Fruit fly (Drosophila melanogaster): ENCODE measurements around the gene CG4408.

The CG4408 gene

DNA sequence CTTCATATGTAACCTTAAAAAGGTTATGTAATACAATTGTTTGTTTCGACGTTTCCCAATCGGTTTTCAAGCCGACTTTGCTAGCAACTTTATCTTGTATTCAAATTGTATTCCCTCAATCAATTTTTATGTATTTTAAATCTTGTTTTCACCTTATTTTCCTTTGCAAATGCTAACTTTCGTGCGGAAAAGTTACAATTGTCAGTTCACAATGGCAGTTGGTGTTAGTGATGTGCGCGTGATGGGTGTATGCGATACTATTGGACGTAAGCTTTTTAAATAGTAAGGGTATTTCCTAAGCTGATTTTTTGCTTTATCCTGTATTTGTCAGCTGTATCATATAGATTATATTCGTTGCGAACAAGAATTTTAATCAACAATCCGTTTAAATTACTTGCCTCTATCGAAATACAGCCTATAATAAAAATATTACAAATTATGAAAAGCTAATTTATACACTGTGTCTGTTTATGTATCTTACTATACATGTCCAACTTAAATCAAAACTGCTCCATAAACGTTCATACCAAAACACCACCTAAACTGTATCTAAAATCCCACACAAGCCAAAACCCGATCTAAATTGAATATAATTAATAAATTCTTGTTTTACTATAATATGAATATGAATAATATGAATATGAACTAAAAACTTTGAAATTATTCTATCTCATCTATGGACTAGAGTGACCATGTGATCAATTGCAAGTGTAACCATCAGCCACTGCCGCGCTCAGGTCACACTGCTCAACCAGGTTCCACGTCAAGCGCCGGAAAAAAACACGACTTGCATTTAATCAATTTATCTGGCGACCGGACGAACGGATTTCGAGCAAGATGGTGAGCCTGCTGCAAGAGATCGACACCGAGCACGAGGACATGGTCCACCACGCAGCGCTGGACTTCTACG, 7.3 kb downstream of the CG4408 start, which contains the start of the genes ATPsynCF6 and Sec13 (continued):
- TF ChIP-seq Adf1 (GFP tag; IDR thresholded peaks at IDR 0.05) (no peak), repo (GFP tag; optimal IDR thresholded peaks at IDR 0.05) (no peak), zen2 (GFP tag; IDR thresholded peaks at IDR 0.05; ENCODE audit: partially characterized antibody) (peak; percentile 78), gsb-n (tag; optimal IDR thresholded peaks at IDR 0.05) (peak; percentile 19), Bgb (GFP tag; IDR thresholded peaks at IDR 0.05; ENCODE audit: partially characterized antibody) (peak; percentile 96), Dbx (GFP tag; IDR thresholded peaks at IDR 0.05) (peak; percentile 69), CG4730 (GFP tag; IDR thresholded peaks at IDR 0.05) (peak; percentile 22; the same call in 1 of the 2 replicates), Vsx1 (GFP tag; optimal IDR thresholded peaks at IDR 0.05) (no peak), CG10366 (GFP tag; IDR thresholded peaks at IDR 0.05) (peak; percentile 44), CG4617 (GFP tag; optimal IDR thresholded peaks at IDR 0.05; ENCODE audit: borderline replicate concordance) (peak; percentile 54), ewg (GFP tag; optimal IDR thresholded peaks at IDR 0.05) (peak; percentile 7), Dek (tag; optimal IDR thresholded peaks at IDR 0.05) (peak; percentile 42), ATbp (GFP tag; optimal IDR thresholded peaks at IDR 0.05) (no peak), CHES-1-like (GFP tag; optimal IDR thresholded peaks at IDR 0.05) (no peak), klu (GFP tag; IDR thresholded peaks at IDR 0.05) (peak; percentile 46; the same call in 1 of the 2 replicates), Fer3 (tag; optimal IDR thresholded peaks at IDR 0.05) (peak; percentile 60), CG3847 (GFP tag; IDR thresholded peaks at IDR 0.05) (peak; percentile 34; the same call in 1 of the 2 replicates), dpn (GFP tag; optimal IDR thresholded peaks at IDR 0.05) (peak; percentile 14 to 29), GATAe (GFP tag; conservative IDR thresholded peaks at IDR 0.05) (no peak), Oli (tag; optimal IDR thresholded peaks at IDR 0.05) (peak; percentile 24), CG10462 (GFP tag; optimal IDR thresholded peaks at IDR 0.05) (no peak), CG16779 (GFP tag; IDR thresholded peaks at IDR 0.05) (0 out of 2 replicates have a peak, but pooled peaks have one; percentile 10), wor (GFP tag; IDR thresholded peaks at IDR 0.05) (no peak), CG9876 (GFP tag; optimal IDR thresholded peaks at IDR 0.05) (peak; percentile 7), MTF-1 (GFP tag; optimal IDR thresholded peaks at IDR 0.05; ENCODE audit: borderline replicate concordance) (no peak), Mrtf (GFP tag; IDR thresholded peaks at IDR 0.05) (peak; percentile 37; the same call in 1 of the 3 replicates), Sin3A (optimal IDR thresholded peaks at IDR 0.05) (peak; percentile 16), CG10267 (tag; optimal IDR thresholded peaks at IDR 0.05) (peak; percentile 56), lola (GFP tag; optimal IDR thresholded peaks at IDR 0.05) (peak in 1 of 3 experiments; percentile 43), cas (GFP tag; IDR thresholded peaks at IDR 0.05) (no peak), Lhr (GFP tag; optimal IDR thresholded peaks at IDR 0.05) (no peak), CG8089 (GFP tag; optimal IDR thresholded peaks at IDR 0.05) (no peak), ro (GFP tag; IDR thresholded peaks at IDR 0.05) (no peak), CG16813 (GFP tag; IDR thresholded peaks at IDR 0.05; ENCODE audit: partially characterized antibody) (peak; percentile 96), scrt (GFP tag; optimal IDR thresholded peaks at IDR 0.05) (no peak), Usf (GFP tag; optimal IDR thresholded peaks at IDR 0.05) (no peak), NfI (GFP tag; optimal IDR thresholded peaks at IDR 0.05) (peak; percentile 18), CG11398 (GFP tag; optimal IDR thresholded peaks at IDR 0.05) (no peak), lab (GFP tag; optimal IDR thresholded peaks at IDR 0.05) (peak; percentile 49), Ets65A (GFP tag) (no peak), CG6254 (GFP tag; optimal IDR thresholded peaks at IDR 0.05) (no peak), Awh (GFP tag; IDR thresholded peaks at IDR 0.05) (peak; percentile 30; the same call in 1 of the 2 replicates), CG12744 (GFP tag; optimal IDR thresholded peaks at IDR 0.05) (no peak), CG15073 (GFP tag; optimal IDR thresholded peaks at IDR 0.05) (no peak), CG7786 (GFP tag; optimal IDR thresholded peaks at IDR 0.05) (no peak), CG33557 (GFP tag; optimal IDR thresholded peaks at IDR 0.05) (no peak), ab (GFP tag; optimal IDR thresholded peaks at IDR 0.05) (no peak), chm (GFP tag; IDR thresholded peaks at IDR 0.05) (peak; percentile 47; the same call in 1 of the 2 replicates)

Data from whole organism, embryonic.